Worm (Caenorhabditis elegans) whole organism, young adult: Measurements from ENCODE around the gene ceh-37.

ENCODE experiments used
- F10E7.11 ChIP-seq: sonication (generic microtip); optimal IDR thresholded peaks from 2 replicates; lab custom pipeline; 2017; ENCODE audit warnings: mild to moderate bottlenecking, missing genetic modification characterization, moderate library complexity, missing compliant biosample characterization
- mel-28 ChIP-seq: sonication (generic microtip); optimal IDR thresholded peaks from 2 replicates; lab custom pipeline; 2016; ENCODE audit warnings: borderline replicate concordance, mild to moderate bottlenecking, missing genetic modification characterization, missing compliant biosample characterization

DNA sequence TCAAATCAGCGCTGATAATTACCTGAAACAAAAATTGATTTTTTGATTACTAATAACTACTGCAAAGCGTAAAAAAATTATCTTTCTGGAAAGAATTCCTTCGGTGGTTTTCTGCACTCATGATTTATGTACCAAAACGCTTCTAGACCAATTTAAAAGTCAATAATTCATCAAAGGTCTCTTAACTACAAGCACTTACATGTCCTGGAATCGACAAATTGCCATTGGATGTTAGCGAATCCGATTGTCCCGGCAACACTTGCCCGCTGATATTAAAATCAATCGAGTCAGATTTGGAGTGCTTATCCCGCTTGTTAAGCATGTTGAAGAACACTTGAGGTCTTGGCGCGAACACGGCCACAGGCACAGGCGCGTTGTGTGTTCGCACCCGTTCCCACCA lies 42.6 kb downstream of the ceh-37 start:
- TF ChIP-seq mel-28 (no peak), F10E7.11 (tag; lab: Kevin White, UChicago) (no peak)
